Worm (Caenorhabditis elegans) whole organism, L3 larva: ENCODE results near the gene R11D1.4.

Experiments used
- ama-1 ChIP-seq: fragments of 150-350 bp; optimal IDR thresholded peaks from 2 replicates; lab custom pipeline; 2018
- ceh-82 ChIP-seq: fragments of 150-350 bp; optimal IDR thresholded peaks from 2 replicates; lab custom pipeline; 2014; ENCODE audit warnings: missing biosample characterization, missing genetic modification characterization
- elt-3 ChIP-seq, 3 experiments: fragments of 150-350 bp in 1 of 3; sonication (generic microtip) in 2 of 3; optimal IDR thresholded peaks; 2 replicates in 2 of 3; 4 replicates in 1 of 3; lab custom pipeline; 2014 to 2017; ENCODE audit warnings: missing biosample characterization in 3 of 3, missing genetic modification characterization in 3 of 3
- lin-15B ChIP-seq: fragments of 150-350 bp; optimal IDR thresholded peaks from 2 replicates; lab custom pipeline; 2014; ENCODE audit warnings: missing biosample characterization, missing genetic modification characterization
- nfya-1 ChIP-seq: sonication (generic microtip); optimal IDR thresholded peaks from 2 replicates; lab custom pipeline; 2017; ENCODE audit warnings: missing genetic modification characterization, mild to moderate bottlenecking, missing compliant biosample characterization, antibody characterized with exemption, moderate library complexity; ENCODE audit not compliant: insufficient read depth

ce11 chrV:12727104-12727637 is 13.2 kb upstream of the R11D1.4 start, which contains the start of gene R11D1.13:
- TF ChIP-seq lin-15B, result no peak
- no peak for TF ChIP-seq ama-1 (lab: Kevin White, UChicago)
- no peak for TF ChIP-seq nfya-1 (tag; lab: Kevin White, UChicago)
- TF ChIP-seq elt-3 (tag; optimal IDR thresholded peaks at IDR 0.05; lab: Kevin White, UChicago), result no peak
- TF ChIP-seq ceh-82 (tag; lab: Kevin White, UChicago), result no peak
